Worm (Caenorhabditis elegans): ENCODE data around the gene F14H12.8.

F14H12.8 gene

DNA sequence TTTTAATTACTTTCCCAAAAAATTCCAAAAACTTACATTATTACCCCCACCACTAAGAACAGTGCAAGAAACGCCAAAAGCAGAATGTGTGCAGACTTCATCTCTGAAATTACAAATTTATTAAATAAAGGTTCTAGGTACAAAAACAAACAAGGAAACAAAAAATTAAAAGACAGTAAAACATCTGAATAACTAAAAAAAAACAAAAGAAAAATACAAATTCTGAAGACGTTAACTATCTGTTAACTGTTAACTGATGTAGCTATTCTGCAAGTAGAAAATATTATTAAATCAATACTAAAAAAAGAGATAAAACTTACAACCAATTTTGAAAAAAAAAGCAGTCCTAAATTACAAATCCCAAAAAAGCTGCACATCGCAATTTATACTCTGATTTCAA is 6.6 kb upstream of the F14H12.8 start, which contains the start of gene R160.13:
Gene R160.13 (minus strand): TSS at position 101 of the 400 bp plus-strand sequence.
- TF ChIP-seq rbr-2 (tag; optimal IDR thresholded peaks at IDR 0.05) (no peak), ceh-44 (GFP tag; IDR thresholded peaks at IDR 0.05) (no peak), nhr-28 (tag; optimal IDR thresholded peaks at IDR 0.05) (no peak), D1046.2 (GFP tag; IDR thresholded peaks at IDR 0.05) (no peak), zfp-3 (GFP tag; conservative IDR thresholded peaks at IDR 0.05) (no peak), Y5F2A.4 (GFP tag; optimal IDR thresholded peaks at IDR 0.05) (no peak), F49E8.2 (tag; optimal IDR thresholded peaks at IDR 0.05; ENCODE audit: borderline replicate concordance) (no peak), hlh-11 (tag; optimal IDR thresholded peaks at IDR 0.05) (no peak), ceh-20 (GFP tag; IDR thresholded peaks at IDR 0.05) (no peak), Y75B8A.6 (GFP tag; IDR thresholded peaks at IDR 0.05) (no peak), mxl-3 (GFP tag; optimal IDR thresholded peaks at IDR 0.05) (no peak), spr-1 (tag; optimal IDR thresholded peaks at IDR 0.05) (no peak), arid-1 (GFP tag; conservative IDR thresholded peaks at IDR 0.05) (no peak), daf-12 (tag; optimal IDR thresholded peaks at IDR 0.05) (no peak), attf-4 (tag; optimal IDR thresholded peaks at IDR 0.05) (no peak), F44E2.7 (GFP tag; IDR thresholded peaks at IDR 0.05) (no peak), lin-15B (tag; optimal IDR thresholded peaks at IDR 0.05) (no peak), tra-1 (GFP tag; IDR thresholded peaks at IDR 0.05) (no peak), lin-1 (GFP tag; IDR thresholded peaks at IDR 0.05) (no peak), hlh-30 (tag; optimal IDR thresholded peaks at IDR 0.05; ENCODE audit: insufficient read depth) (no peak)

DNA sequence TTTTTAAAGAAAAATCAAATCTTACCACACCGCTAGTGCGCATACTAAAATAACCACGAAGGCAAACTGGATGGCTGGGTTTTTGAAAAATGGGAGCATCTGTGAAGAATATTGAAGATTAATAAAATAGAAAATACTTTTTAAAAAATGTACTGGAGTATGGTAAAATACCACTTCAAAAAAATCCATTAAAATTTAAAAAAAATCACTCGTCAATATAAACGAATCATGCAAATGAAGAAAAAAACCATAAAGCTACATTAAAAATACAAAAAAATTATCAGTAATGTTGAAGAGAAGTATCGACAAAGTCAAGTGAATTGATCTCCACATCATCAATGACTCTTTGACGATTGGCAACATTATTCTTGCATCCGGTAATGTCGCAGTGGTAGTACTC is 6.0 kb upstream of the F14H12.8 start, which contains the start of gene R160.5:
Gene R160.5 (minus strand): TSS at position 101 of the 400 bp plus-strand sequence.
- TF ChIP-seq zfp-3 (GFP tag; conservative IDR thresholded peaks at IDR 0.05) = no peak
- TF ChIP-seq mxl-3 (GFP tag; optimal IDR thresholded peaks at IDR 0.05) = no peak
- TF ChIP-seq vab-7 (GFP tag; IDR thresholded peaks at IDR 0.05) = no peak

ce11 chrX:4368800-4369199 is 4.0 kb upstream of the F14H12.8 start, which contains the start of gene R160.4:
R160.4 (minus strand) TSS chrX:4368900.
- TF ChIP-seq unc-130 (GFP tag; optimal IDR thresholded peaks at IDR 0.05) = no peak
- TF ChIP-seq fkh-10 (GFP tag; optimal IDR thresholded peaks at IDR 0.05) = no peak
- no peak for TF ChIP-seq nhr-77 (tag; optimal IDR thresholded peaks at IDR 0.05)
- TF ChIP-seq nhr-6 (tag; optimal IDR thresholded peaks at IDR 0.05) = no peak
- no peak for TF ChIP-seq hif-1 (tag; optimal IDR thresholded peaks at IDR 0.05)
- TF ChIP-seq cey-2 (tag; optimal IDR thresholded peaks at IDR 0.05; ENCODE audit: borderline replicate concordance, insufficient read depth) = no peak
- no peak for TF ChIP-seq ceh-32 (tag; optimal IDR thresholded peaks at IDR 0.05; ENCODE audit: poor library complexity)
- TF ChIP-seq nhr-41 (GFP tag; IDR thresholded peaks at IDR 0.05) = no peak
- no peak for TF ChIP-seq lin-15B (tag; optimal IDR thresholded peaks at IDR 0.05)
- TF ChIP-seq F49E8.2 (tag; optimal IDR thresholded peaks at IDR 0.05; ENCODE audit: borderline replicate concordance) = no peak
- no peak for TF ChIP-seq mdl-1 (tag; optimal IDR thresholded peaks at IDR 0.05)
- TF ChIP-seq pha-4 (GFP tag; IDR thresholded peaks at IDR 0.05) = no peak
- no peak for TF ChIP-seq pha-4 (tag; optimal IDR thresholded peaks at IDR 0.05)
- no peak for TF ChIP-seq lir-3 (tag; optimal IDR thresholded peaks at IDR 0.05)

ce11 chrX:4367414-4367813 is 2.6 kb upstream of the F14H12.8 start, which contains the start of gene R160.10:
R160.10 (minus strand) TSS chrX:4367514.
- TF ChIP-seq unc-62 (GFP tag; optimal IDR thresholded peaks at IDR 0.05 in 1 of 2) (peak in 1 of 2 experiments; percentile 36), unc-62 (tag; optimal IDR thresholded peaks at IDR 0.05) (no peak), daf-16 (GFP tag; optimal IDR thresholded peaks at IDR 0.05) (no peak), daf-16 (tag; optimal IDR thresholded peaks at IDR 0.05) (no peak)

Measured in whole organism, L4 larva.